Fruit fly (Drosophila melanogaster) S2 (cell line): ENCODE results near the gene brn.

Source experiments
- CG8478 ChIP-seq: fragments of >200 bp; optimal IDR thresholded peaks from 2 replicates; lab custom pipeline; 2018
- CTCF ChIP-seq, 2 experiments: fragments of >200 bp; optimal IDR thresholded peaks; 2 replicates each; lab custom pipeline; 2018

DNA sequence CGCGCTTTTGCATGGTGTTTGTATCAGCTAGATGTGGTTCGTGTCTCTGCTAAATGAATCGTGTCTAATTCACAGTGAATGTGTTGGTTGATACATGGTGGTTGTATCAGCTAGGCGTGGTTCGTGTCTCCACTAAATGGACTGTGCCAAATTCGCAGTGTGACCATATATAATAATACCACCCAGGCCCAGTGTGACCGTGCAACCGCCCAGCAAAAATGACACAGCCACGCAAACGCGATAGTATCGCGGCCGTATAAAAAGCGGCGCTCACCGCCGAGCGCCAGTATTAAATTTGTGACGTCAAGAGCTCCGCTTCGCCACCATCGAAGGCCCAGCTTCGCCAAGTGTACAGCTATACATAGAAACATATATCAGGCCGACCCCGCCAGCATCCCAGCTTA is 1.7 kb downstream of the brn start, which contains the start of gene cib:
- TF ChIP-seq CTCF (optimal IDR thresholded peaks at IDR 0.05; lab: Kevin White, UChicago) (peak; percentile 75 to 79), CG8478 (no peak)
